Worm (Caenorhabditis elegans): ENCODE results near the gene col-184.

Gene col-184

DNA sequence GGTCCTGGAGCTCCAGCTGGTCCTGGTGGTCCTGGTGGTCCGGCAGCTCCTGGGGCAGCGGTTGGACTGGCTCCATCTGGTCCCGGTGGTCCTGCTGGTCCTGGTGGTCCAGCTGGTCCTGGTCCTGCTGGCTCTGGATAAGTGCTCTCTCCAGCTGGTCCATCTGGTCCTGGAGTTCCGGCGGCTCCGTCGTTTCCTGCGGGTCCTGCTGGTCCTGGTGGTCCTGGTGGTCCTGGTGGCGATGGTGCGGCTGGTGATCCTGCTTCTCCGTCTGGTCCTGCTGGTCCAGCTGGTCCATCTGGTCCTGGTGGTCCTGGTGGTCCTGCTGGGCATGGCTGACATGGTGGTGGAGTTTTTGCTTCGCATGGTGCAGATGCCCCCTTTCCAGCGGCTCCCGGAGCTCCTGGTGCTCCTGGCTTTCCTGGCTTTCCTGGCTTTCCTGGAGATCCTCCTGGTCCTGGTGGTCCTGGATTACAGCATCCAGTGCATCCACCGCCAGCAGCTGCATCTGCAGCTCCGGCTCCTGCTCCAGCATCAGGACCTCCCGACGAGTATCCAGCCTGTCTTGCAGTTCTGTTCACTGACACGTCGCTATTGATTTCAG is 41.1 kb downstream of the col-184 start:
- no peak for TF ChIP-seq unc-62 (GFP tag; optimal IDR thresholded peaks at IDR 0.05)

DNA sequence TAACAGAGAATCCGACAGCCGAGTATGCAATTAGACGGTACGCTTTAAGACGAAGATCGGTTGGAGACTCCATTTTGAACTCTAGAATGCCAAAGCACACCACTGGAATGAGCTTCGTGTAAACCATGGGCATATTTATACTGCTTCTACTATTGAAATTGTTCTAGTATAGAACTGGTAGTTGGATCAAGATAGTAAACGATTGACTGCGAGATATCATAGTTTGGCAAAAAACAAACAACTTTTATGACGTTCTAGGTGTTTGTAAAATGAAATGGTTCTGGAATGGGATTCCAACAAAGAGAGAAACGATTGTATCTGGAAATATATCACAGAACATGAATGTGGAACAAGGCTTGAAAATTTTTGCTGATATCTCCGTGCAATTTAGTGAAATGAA is 41.7 kb downstream of the col-184 start, which contains the start of gene col-185:
Gene col-185 (minus strand): TSS at position 101 of the 400 bp plus-strand sequence.
- TF ChIP-seq unc-62 (GFP tag; optimal IDR thresholded peaks at IDR 0.05): no peak

DNA sequence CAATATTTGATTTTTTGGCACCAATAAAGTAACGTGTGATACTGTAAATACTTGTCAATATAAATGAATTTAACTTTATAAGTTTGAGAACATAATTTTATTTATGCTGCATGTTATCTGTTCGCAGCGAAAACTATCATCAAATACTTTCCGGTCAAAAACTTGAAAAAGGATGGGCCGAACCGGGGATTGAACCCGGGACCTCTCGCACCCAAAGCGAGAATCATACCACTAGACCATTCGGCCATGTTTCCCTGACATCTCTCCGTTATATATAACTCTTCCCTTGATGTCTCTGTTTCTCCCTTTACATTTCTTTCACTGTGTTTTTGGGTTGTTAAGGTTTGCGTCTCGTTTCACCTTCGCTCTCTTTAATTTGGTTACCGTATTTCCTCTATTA is 42.5 kb downstream of the col-184 start:
- no peak for TF ChIP-seq unc-62 (GFP tag; optimal IDR thresholded peaks at IDR 0.05)

DNA sequence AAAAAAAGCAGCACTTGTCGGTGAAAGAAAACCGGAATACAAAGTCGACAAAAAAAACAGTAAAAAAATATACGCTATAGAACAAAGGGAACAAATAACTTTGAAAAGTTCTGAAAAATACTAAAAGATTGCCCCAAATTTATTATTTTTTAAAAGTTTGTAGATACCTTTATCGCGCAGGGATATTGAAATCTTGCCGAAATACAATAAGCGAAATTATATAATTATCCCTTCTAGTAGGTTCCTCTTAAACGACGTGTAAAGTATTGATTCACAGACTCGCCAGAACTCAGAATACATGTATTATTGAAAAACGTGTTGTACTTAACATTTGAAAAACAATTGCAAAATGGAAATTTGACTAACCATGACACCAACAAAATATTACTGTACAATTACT is 45.1 kb downstream of the col-184 start:
- TF ChIP-seq unc-62 (GFP tag; optimal IDR thresholded peaks at IDR 0.05): no peak

DNA sequence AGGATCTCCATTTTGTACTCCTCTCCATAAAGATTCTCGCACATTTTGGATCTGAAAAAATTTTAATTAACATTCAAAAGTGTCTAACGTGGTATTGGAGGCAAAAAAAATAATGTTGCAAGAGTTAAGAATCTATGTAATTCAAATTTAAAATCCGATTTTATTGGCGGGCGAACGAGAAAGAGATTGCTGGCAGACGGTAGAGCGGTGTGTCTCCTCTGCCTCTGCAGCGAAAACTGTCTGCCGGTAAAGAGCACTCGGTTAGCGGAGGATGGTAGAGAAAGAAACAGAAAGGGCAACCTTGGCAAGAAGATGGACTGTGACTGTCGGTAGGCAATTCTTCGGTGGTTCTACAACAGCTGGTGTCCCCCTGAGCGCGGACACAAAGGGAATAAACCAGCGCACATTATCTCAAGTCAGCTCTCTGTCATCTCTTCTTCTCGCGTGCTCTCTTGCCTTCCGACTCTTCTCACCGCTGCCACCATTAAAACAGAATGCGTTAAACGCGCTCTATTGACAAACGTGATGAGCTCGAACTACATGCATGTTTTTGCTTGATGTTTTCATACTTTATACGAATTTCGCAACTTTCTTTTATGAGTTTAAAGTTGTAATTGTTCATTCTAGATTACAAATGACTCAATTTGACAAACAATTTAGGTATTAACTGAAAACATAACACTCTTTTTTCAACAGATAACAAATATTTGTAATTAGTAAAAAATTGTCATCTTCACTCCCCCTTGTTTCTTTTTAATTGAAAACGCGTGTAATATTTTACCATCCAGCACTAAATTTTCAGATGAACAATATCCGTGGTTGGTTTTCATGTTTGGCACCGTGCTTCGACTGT is 49.8 kb downstream of the col-184 start, which contains the start of the genes cdk-4 and F18H3.1:
Gene cdk-4 (minus strand): TSS at position 51 of the 853 bp plus-strand sequence.
Gene F18H3.1 (plus strand): TSS at position 803 of the 853 bp plus-strand sequence.
- TF ChIP-seq unc-62 (GFP tag; optimal IDR thresholded peaks at IDR 0.05): no peak
